Worm (Caenorhabditis elegans) whole organism, late embryonic: ENCODE data around the gene kin-15.

ENCODE experiments used
- F13H6.1 ChIP-seq: sonication (generic microtip); optimal IDR thresholded peaks from 2 replicates; lab custom pipeline; 2016; ENCODE audit warnings: missing genetic modification characterization, missing compliant biosample characterization
- K02D7.2 ChIP-seq: sonication (generic microtip); optimal IDR thresholded peaks from 2 replicates; lab custom pipeline; 2017; ENCODE audit warnings: mild to moderate bottlenecking, missing genetic modification characterization, missing compliant biosample characterization
- T23F11.4 ChIP-seq: fragments of 200-800 bp; sonication (Bioruptor generic); optimal IDR thresholded peaks from 2 replicates; lab custom pipeline; 2018; ENCODE audit warnings: mild to moderate bottlenecking, missing genetic modification characterization, missing compliant biosample characterization
- Y22D7AL.16 ChIP-seq: sonication (generic microtip); optimal IDR thresholded peaks from 2 replicates; lab custom pipeline; 2016; ENCODE audit warnings: missing genetic modification characterization, missing compliant biosample characterization
- ahr-1 ChIP-seq: sonication (generic microtip); optimal IDR thresholded peaks from 2 replicates; lab custom pipeline; 2016; ENCODE audit warnings: missing genetic modification characterization, missing compliant biosample characterization
- ama-1 ChIP-seq: fragments of 150-350 bp; optimal IDR thresholded peaks from 2 replicates; lab custom pipeline; 2014
- ceh-19 ChIP-seq: fragments of 200-800 bp; sonication (Bioruptor generic); optimal IDR thresholded peaks from 2 replicates; lab custom pipeline; 2018; ENCODE audit warnings: mild to moderate bottlenecking, missing genetic modification characterization, missing compliant biosample characterization
- ceh-24 ChIP-seq: sonication (generic microtip); optimal IDR thresholded peaks from 2 replicates; lab custom pipeline; 2016; ENCODE audit warnings: mild to moderate bottlenecking, missing genetic modification characterization, missing compliant biosample characterization
- ceh-34 ChIP-seq: sonication (generic microtip); optimal IDR thresholded peaks from 2 replicates; lab custom pipeline; 2016; ENCODE audit warnings: mild to moderate bottlenecking, missing genetic modification characterization, missing compliant biosample characterization
- ceh-6 ChIP-seq: fragments of 200-800 bp; sonication (Bioruptor generic); optimal IDR thresholded peaks from 2 replicates; lab custom pipeline; 2018; ENCODE audit warnings: mild to moderate bottlenecking, missing genetic modification characterization, missing compliant biosample characterization
- dmd-4 ChIP-seq: sonication (generic microtip); optimal IDR thresholded peaks from 2 replicates; lab custom pipeline; 2016; ENCODE audit warnings: borderline replicate concordance, missing genetic modification characterization, missing compliant biosample characterization
- fax-1 ChIP-seq: sonication (generic microtip); optimal IDR thresholded peaks from 2 replicates; lab custom pipeline; 2016; ENCODE audit warnings: missing genotype, missing genetic modification characterization, missing compliant biosample characterization
- fkh-6 ChIP-seq: sonication (generic microtip); optimal IDR thresholded peaks from 2 replicates; lab custom pipeline; 2016; ENCODE audit warnings: missing genetic modification characterization, missing compliant biosample characterization
- hlh-13 ChIP-seq: fragments of 200-800 bp; sonication (Bioruptor generic); optimal IDR thresholded peaks from 2 replicates; lab custom pipeline; 2018; ENCODE audit warnings: mild to moderate bottlenecking, missing genetic modification characterization, missing compliant biosample characterization
- hlh-8 ChIP-seq: sonication (generic microtip); optimal IDR thresholded peaks from 2 replicates; lab custom pipeline; 2016; ENCODE audit warnings: missing genotype, missing genetic modification characterization, missing compliant biosample characterization
- lin-11 ChIP-seq: fragments of 200-800 bp; sonication (Bioruptor generic); optimal IDR thresholded peaks from 2 replicates; lab custom pipeline; 2018; ENCODE audit warnings: mild to moderate bottlenecking, missing genetic modification characterization, missing compliant biosample characterization
- nfya-1 ChIP-seq: sonication (generic microtip); optimal IDR thresholded peaks from 2 replicates; lab custom pipeline; 2017; ENCODE audit warnings: missing genetic modification characterization, mild to moderate bottlenecking, missing compliant biosample characterization, antibody characterized with exemption, moderate library complexity
- npax-4 ChIP-seq: sonication (generic microtip); optimal IDR thresholded peaks from 2 replicates; lab custom pipeline; 2016; ENCODE audit warnings: missing genetic modification characterization, missing compliant biosample characterization
- pag-3 ChIP-seq: sonication (generic microtip); optimal IDR thresholded peaks from 2 replicates; lab custom pipeline; 2016; ENCODE audit warnings: missing compliant biosample characterization, missing genetic modification characterization, borderline replicate concordance
- pat-9 ChIP-seq: fragments of 200-800 bp; sonication (Bioruptor generic); optimal IDR thresholded peaks from 2 replicates; lab custom pipeline; 2018; ENCODE audit warnings: mild to moderate bottlenecking, missing genetic modification characterization, moderate library complexity, missing compliant biosample characterization
- pax-1 ChIP-seq: fragments of 150-350 bp; optimal IDR thresholded peaks from 2 replicates; lab custom pipeline; 2014; ENCODE audit warnings: missing biosample characterization, missing genetic modification characterization
- pha-2 ChIP-seq: sonication (generic microtip); optimal IDR thresholded peaks from 2 replicates; lab custom pipeline; 2017; ENCODE audit warnings: mild to moderate bottlenecking, missing genetic modification characterization, missing compliant biosample characterization
- pha-4 ChIP-seq: fragments of 150-350 bp; optimal IDR thresholded peaks from 2 replicates; lab custom pipeline; 2018; ENCODE audit warnings: missing biosample characterization, missing genetic modification reagents, missing genetic modification characterization
- pqm-1 ChIP-seq: sonication (generic microtip); optimal IDR thresholded peaks from 2 replicates; lab custom pipeline; 2016; ENCODE audit warnings: missing genetic modification characterization, missing compliant biosample characterization
- ref-2 ChIP-seq: sonication (generic microtip); optimal IDR thresholded peaks from 2 replicates; lab custom pipeline; 2016; ENCODE audit warnings: missing genetic modification characterization, missing compliant biosample characterization
- sdc-2 ChIP-seq: sonication (generic microtip); optimal IDR thresholded peaks from 2 replicates; lab custom pipeline; 2016; ENCODE audit warnings: missing genotype, missing genetic modification characterization, missing compliant biosample characterization
- sox-2 ChIP-seq: fragments of 200-800 bp; sonication (Bioruptor generic); IDR thresholded peaks from 2 replicates; pipeline ENCODE4 v1.3.6; 2022; ENCODE audit warnings: missing genetic modification reagents, missing genetic modification characterization, missing compliant biosample characterization
- sox-4 ChIP-seq: sonication (generic microtip); optimal IDR thresholded peaks from 2 replicates; lab custom pipeline; 2017; ENCODE audit warnings: mild to moderate bottlenecking, missing genetic modification characterization, inconsistent platforms, missing compliant biosample characterization
- tbx-7 ChIP-seq: sonication (generic microtip); optimal IDR thresholded peaks from 2 replicates; lab custom pipeline; 2016; ENCODE audit warnings: missing genotype, missing genetic modification characterization, missing compliant biosample characterization
- unc-3 ChIP-seq, 2 experiments: fragments of 200-800 bp in 1 of 2; sonication (Bioruptor generic) in 1 of 2; sonication (generic microtip) in 1 of 2; conservative IDR thresholded peaks in 1 of 2; optimal IDR thresholded peaks in 1 of 2; 2 replicates each; pipeline versions ENCODE4 v1.3.6 to Lab custom; 2016 to 2022; ENCODE audit warnings: missing compliant biosample characterization in 2 of 2, missing genetic modification characterization in 2 of 2, missing genetic modification reagents in 1 of 2
- unc-55 ChIP-seq: sonication (generic microtip); optimal IDR thresholded peaks from 2 replicates; lab custom pipeline; 2017; ENCODE audit warnings: missing biosample characterization, missing genetic modification reagents, missing genetic modification characterization
- unc-86 ChIP-seq: sonication (generic microtip); optimal IDR thresholded peaks from 2 replicates; lab custom pipeline; 2016; ENCODE audit warnings: missing genetic modification characterization, missing compliant biosample characterization
- zip-5 ChIP-seq: sonication (generic microtip); optimal IDR thresholded peaks from 2 replicates; lab custom pipeline; 2016; ENCODE audit warnings: missing genetic modification characterization, missing compliant biosample characterization

The kin-15 gene

DNA sequence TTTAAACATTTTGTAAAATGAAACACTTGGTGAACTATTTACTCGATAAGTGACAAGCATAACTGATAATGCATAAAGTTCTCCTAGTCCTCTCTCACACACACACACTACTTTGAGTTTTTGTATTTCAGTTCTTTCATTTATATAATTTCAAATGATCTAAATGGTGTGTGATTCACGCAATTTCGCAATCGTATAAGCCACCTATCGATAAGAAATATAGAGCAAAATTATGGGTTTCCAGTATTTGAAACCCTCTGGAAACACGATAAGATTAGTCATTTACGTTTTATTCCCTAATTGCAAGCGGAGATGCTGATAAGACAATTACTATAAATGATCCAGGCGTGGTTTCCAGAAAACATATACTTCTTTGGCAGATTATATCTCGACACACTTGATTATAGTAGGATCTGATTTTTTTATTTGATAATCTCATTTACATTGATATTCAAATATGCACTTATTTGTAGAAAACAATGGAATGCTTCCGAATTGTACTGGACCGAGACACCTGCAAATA lies 21.4 kb downstream of the kin-15 start, which contains the start of gene arrd-3:
TSS of gene arrd-3 (plus strand) at position 473 of the 523 bp plus-strand sequence.
- TF ChIP-seq lin-11 (tag; lab: Kevin White, UChicago) (no peak), sdc-2 (tag; lab: Kevin White, UChicago) (no peak)

DNA sequence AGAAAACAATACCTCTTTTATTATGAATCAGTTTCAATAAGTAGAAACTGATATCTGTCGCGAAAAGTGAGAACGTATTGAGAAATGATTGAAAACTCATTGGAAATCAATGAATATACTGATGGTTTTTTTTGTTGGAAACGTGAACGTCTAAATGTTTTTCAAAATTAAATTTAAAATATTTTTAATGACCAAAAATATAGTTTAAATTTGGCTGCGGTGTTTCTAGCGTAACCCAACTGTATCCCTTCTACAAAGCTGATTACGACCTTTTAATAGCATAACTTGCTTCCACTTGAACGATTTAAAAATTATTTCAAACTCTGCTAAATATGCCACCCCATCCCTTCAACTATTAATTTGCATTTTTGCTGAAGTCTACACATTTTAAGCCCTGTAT lies 22.0 kb downstream of the kin-15 start, which contains the start of gene M176.9:
TSS of gene M176.9 (minus strand) at position 101 of the 400 bp plus-strand sequence.
- TF ChIP-seq pha-2, result no peak
- TF ChIP-seq pax-1, result no peak
- no peak for TF ChIP-seq ceh-19 (GFP tag; lab: Kevin White, UChicago)
- TF ChIP-seq ama-1, result no peak
- no peak for TF ChIP-seq dmd-4 (tag; lab: Kevin White, UChicago)
- TF ChIP-seq npax-4 (tag; lab: Kevin White, UChicago), result no peak
- TF ChIP-seq sox-4 (tag; lab: Kevin White, UChicago), result no peak
- TF ChIP-seq K02D7.2 (tag; lab: Kevin White, UChicago), result no peak
- no peak for TF ChIP-seq hlh-8 (tag; lab: Kevin White, UChicago)
- no peak for TF ChIP-seq ceh-34 (tag; lab: Kevin White, UChicago)
- TF ChIP-seq pha-4 (tag; lab: Kevin White, UChicago), result no peak
- TF ChIP-seq zip-5 (tag; lab: Kevin White, UChicago), result no peak

DNA sequence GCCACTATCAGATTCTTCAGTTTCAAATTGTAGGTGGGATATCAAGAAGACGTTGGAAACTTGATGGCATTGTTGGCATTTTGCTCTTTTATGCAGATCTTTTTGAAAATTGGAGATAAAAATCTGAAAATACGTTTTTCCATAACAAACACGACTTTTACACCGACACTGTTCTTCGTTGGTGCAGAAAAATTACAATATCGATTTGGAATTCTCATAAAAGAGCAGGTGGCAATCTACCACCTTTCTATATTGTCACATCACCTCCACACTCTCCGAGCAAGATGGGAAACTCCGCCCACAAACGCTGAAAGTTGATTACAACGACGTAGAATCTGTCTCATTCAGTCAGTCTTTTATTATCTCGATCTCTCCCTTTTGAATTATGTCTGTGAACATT lies 26.0 kb downstream of the kin-15 start, which contains the start of gene arrd-2:
TSS of gene arrd-2 (plus strand) at position 301 of the 400 bp plus-strand sequence.
- TF ChIP-seq Y22D7AL.16 (tag; lab: Kevin White, UChicago) (no peak), pqm-1 (tag; lab: Kevin White, UChicago) (no peak), unc-86 (tag; lab: Kevin White, UChicago) (no peak), pag-3 (tag; lab: Kevin White, UChicago) (no peak), ceh-6 (GFP tag; lab: Kevin White, UChicago) (no peak), fax-1 (tag; lab: Kevin White, UChicago) (no peak), zip-5 (tag; lab: Kevin White, UChicago) (no peak), hlh-13 (GFP tag; lab: Kevin White, UChicago) (no peak), ahr-1 (tag; lab: Kevin White, UChicago) (no peak), pha-4 (tag; lab: Kevin White, UChicago) (no peak), F13H6.1 (tag; lab: Kevin White, UChicago) (no peak), T23F11.4 (GFP tag; lab: Kevin White, UChicago) (no peak), pat-9 (tag; lab: Kevin White, UChicago) (no peak), fkh-6 (no peak), nfya-1 (tag; lab: Kevin White, UChicago) (no peak), unc-3 (GFP tag; conservative IDR thresholded peaks at IDR 0.05; lab: Robert Waterston, UW) (no peak), unc-3 (tag; optimal IDR thresholded peaks at IDR 0.05; lab: Kevin White, UChicago) (no peak)

DNA sequence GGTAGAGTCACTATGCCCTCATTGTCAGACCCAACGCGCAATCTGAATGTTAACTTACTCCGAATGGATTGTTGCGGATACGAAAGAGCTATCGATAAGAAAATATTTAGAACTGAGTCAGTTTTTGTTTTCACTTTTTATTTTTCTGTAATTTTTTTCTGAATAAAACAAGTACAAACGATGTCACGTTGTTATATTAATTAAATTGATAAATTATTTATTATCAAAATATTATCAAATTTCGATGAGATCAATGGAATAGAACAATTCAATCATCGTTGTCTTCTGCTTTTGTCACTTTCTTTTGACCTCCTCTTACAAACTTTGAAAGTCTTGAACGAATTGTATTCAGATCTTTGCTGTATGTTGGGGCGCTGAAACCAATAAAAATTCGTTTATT lies 26.5 kb downstream of the kin-15 start, which contains the start of gene mpz-6:
TSS of gene mpz-6 (minus strand) at position 101 of the 400 bp plus-strand sequence.
- TF ChIP-seq sox-2, result no peak
- TF ChIP-seq unc-86 (tag; lab: Kevin White, UChicago), result no peak
- TF ChIP-seq ceh-24 (tag; lab: Kevin White, UChicago), result no peak
- no peak for TF ChIP-seq npax-4 (tag; lab: Kevin White, UChicago)
- TF ChIP-seq ref-2 (tag; lab: Kevin White, UChicago), result no peak
- TF ChIP-seq pag-3 (tag; lab: Kevin White, UChicago), result no peak
- no peak for TF ChIP-seq pha-4 (tag; lab: Kevin White, UChicago)
- no peak for TF ChIP-seq unc-55 (GFP tag; lab: Kevin White, UChicago)
- no peak for TF ChIP-seq pax-1
- TF ChIP-seq tbx-7 (tag; lab: Kevin White, UChicago), result no peak
